Fruit fly (Drosophila melanogaster) whole organism, embryonic: Measurements from ENCODE around the gene mRpL19.

Source experiments
- Ada2b ChIP-seq: fragments of 200-800 bp; sonication (Bioruptor generic); IDR thresholded peaks from 2 replicates; pipeline ENCODE4 v1.3.6; 2022; ENCODE audit warnings: missing biosample characterization, missing genetic modification characterization
- Atf-2 ChIP-seq: fragments of 200-800 bp; sonication (Bioruptor generic); optimal IDR thresholded peaks from 2 replicates; lab custom pipeline; 2016; ENCODE audit warnings: missing biosample characterization, missing genetic modification characterization
- B-H2 ChIP-seq: fragments of 200-800 bp; sonication (Bioruptor generic); optimal IDR thresholded peaks from 2 replicates; lab custom pipeline; 2018; ENCODE audit warnings: missing biosample characterization, mild to moderate bottlenecking, missing genetic modification characterization
- CG10959 ChIP-seq: fragments of 200-800 bp; sonication (Bioruptor generic); IDR thresholded peaks from 2 replicates; pipeline ENCODE4 v1.3.6; 2022; ENCODE audit warnings: missing biosample characterization, missing genetic modification characterization
- CG11723 ChIP-seq: fragments of 200-800 bp; sonication (Bioruptor generic); optimal IDR thresholded peaks from 2 replicates; lab custom pipeline; 2017; ENCODE audit warnings: missing biosample characterization, mild to moderate bottlenecking, missing genetic modification characterization
- CG14667 ChIP-seq: fragments of 200-800 bp; sonication (Bioruptor generic); IDR thresholded peaks from 2 replicates; pipeline ENCODE4 v1.3.6; 2022; ENCODE audit warnings: missing biosample characterization, missing genetic modification characterization
- CG15073 ChIP-seq: fragments of 200-800 bp; sonication (Bioruptor generic); optimal IDR thresholded peaks from 2 replicates; lab custom pipeline; 2016; ENCODE audit warnings: missing biosample characterization, missing genetic modification characterization
- CG15601 ChIP-seq: fragments of 200-800 bp; sonication (Bioruptor generic); optimal IDR thresholded peaks from 3 replicates; lab custom pipeline; 2019; ENCODE audit warnings: missing biosample characterization, mild to moderate bottlenecking, missing genetic modification characterization, moderate library complexity
- CG17186 ChIP-seq: fragments of 200-800 bp; sonication (Bioruptor generic); optimal IDR thresholded peaks from 3 replicates; lab custom pipeline; 2017; ENCODE audit warnings: missing biosample characterization, missing genetic modification reagents, missing genetic modification characterization
- CG1792 ChIP-seq: fragments of 200-800 bp; sonication (Bioruptor generic); optimal IDR thresholded peaks from 2 replicates; lab custom pipeline; 2016; ENCODE audit warnings: missing biosample characterization, missing genetic modification characterization
- CG2129 ChIP-seq: fragments of 200-800 bp; sonication (Bioruptor generic); IDR thresholded peaks from 2 replicates; pipeline ENCODE4 v1.3.6; 2022; ENCODE audit warnings: missing biosample characterization, missing genetic modification characterization; ENCODE audit not compliant: partially characterized antibody
- CG2199 ChIP-seq: fragments of 200-800 bp; sonication (Bioruptor generic); IDR thresholded peaks from 3 replicates; pipeline ENCODE4 v1.3.6; 2022; ENCODE audit warnings: missing biosample characterization, missing genetic modification characterization
- CG34376 ChIP-seq: fragments of 200-800 bp; sonication (Bioruptor generic); optimal IDR thresholded peaks from 2 replicates; lab custom pipeline; 2018; ENCODE audit warnings: missing biosample characterization, mild to moderate bottlenecking, missing genetic modification characterization
- CG3838 ChIP-seq: fragments of 200-800 bp; sonication (Bioruptor generic); optimal IDR thresholded peaks from 3 replicates; lab custom pipeline; 2016; ENCODE audit warnings: missing biosample characterization, missing genetic modification characterization
- CG4730 ChIP-seq: fragments of 200-800 bp; sonication (Bioruptor generic); IDR thresholded peaks from 2 replicates; pipeline ENCODE4 v1.3.6; 2022; ENCODE audit warnings: missing biosample characterization, missing genetic modification characterization
- CG5953 ChIP-seq: fragments of 200-800 bp; sonication (Bioruptor generic); IDR thresholded peaks from 2 replicates; pipeline ENCODE4 v1.3.6; 2022; ENCODE audit warnings: missing biosample characterization, missing genetic modification characterization
- CG7786 ChIP-seq: fragments of 200-800 bp; sonication (Bioruptor generic); optimal IDR thresholded peaks from 2 replicates; lab custom pipeline; 2016; ENCODE audit warnings: missing biosample characterization, missing genetic modification characterization
- CG9437 ChIP-seq: fragments of 200-800 bp; sonication (Bioruptor generic); optimal IDR thresholded peaks from 2 replicates; lab custom pipeline; 2018; ENCODE audit warnings: missing biosample characterization, mild to moderate bottlenecking, missing genetic modification characterization
- CG9727 ChIP-seq: fragments of 200-800 bp; sonication (Bioruptor generic); optimal IDR thresholded peaks from 3 replicates; lab custom pipeline; 2017; ENCODE audit warnings: missing biosample characterization, mild to moderate bottlenecking, missing genetic modification characterization
- CoRest ChIP-seq: fragments of 200-800 bp; sonication (Bioruptor generic); optimal IDR thresholded peaks from 3 replicates; lab custom pipeline; 2018; ENCODE audit warnings: missing biosample characterization, mild to moderate bottlenecking, missing genetic modification characterization, moderate library complexity
- CrebB ChIP-seq: fragments of 200-800 bp; sonication (Bioruptor generic); optimal IDR thresholded peaks from 3 replicates; lab custom pipeline; 2018; ENCODE audit warnings: missing biosample characterization, mild to moderate bottlenecking, missing genetic modification characterization
- Gug ChIP-seq: fragments of 200-800 bp; sonication (Bioruptor generic); IDR thresholded peaks from 4 replicates; pipeline ENCODE4 v1.3.6; 2022; ENCODE audit warnings: missing biosample characterization, missing genetic modification characterization
- Hand ChIP-seq: fragments of 200-800 bp; sonication (Bioruptor generic); optimal IDR thresholded peaks from 2 replicates; lab custom pipeline; 2017; ENCODE audit warnings: mild to moderate bottlenecking, missing biosample characterization, missing genetic modification reagents, missing genetic modification characterization
- HmgD ChIP-seq: fragments of 200-800 bp; sonication (Bioruptor generic); optimal IDR thresholded peaks from 3 replicates; lab custom pipeline; 2016; ENCODE audit warnings: missing biosample characterization, missing genetic modification characterization
- HmgZ ChIP-seq: fragments of 200-800 bp; sonication (Bioruptor generic); optimal IDR thresholded peaks from 2 replicates; lab custom pipeline; 2018; ENCODE audit warnings: missing biosample characterization, mild to moderate bottlenecking, missing genetic modification characterization
- Hmx ChIP-seq: fragments of 200-800 bp; sonication (Bioruptor generic); optimal IDR thresholded peaks from 2 replicates; lab custom pipeline; 2016; ENCODE audit warnings: missing biosample characterization, missing genetic modification characterization
- Lpt ChIP-seq: fragments of >200 bp; optimal IDR thresholded peaks from 2 replicates; lab custom pipeline; 2018; ENCODE audit warnings: missing biosample characterization, missing genetic modification characterization
- NC2α ChIP-seq: fragments of 200-800 bp; sonication (Bioruptor generic); optimal IDR thresholded peaks from 2 replicates; lab custom pipeline; 2016; ENCODE audit warnings: missing biosample characterization, missing genetic modification characterization
- Sin3A ChIP-seq: fragments of >200 bp; optimal IDR thresholded peaks from 2 replicates; lab custom pipeline; 2018
- az2 ChIP-seq: fragments of 200-800 bp; sonication (Bioruptor generic); optimal IDR thresholded peaks from 3 replicates; lab custom pipeline; 2016; ENCODE audit warnings: missing biosample characterization, missing genetic modification characterization
- cad ChIP-seq: fragments of >200 bp; optimal IDR thresholded peaks from 2 replicates; lab custom pipeline; 2017; ENCODE audit warnings: missing biosample characterization, missing genetic modification characterization
- chif ChIP-seq, 2 experiments: fragments of 200-800 bp; sonication (Bioruptor generic); optimal IDR thresholded peaks; 3 replicates each; lab custom pipeline; 2016; ENCODE audit warnings: missing biosample characterization in 2 of 2, missing genetic modification characterization in 2 of 2
- chn ChIP-seq: fragments of 200-800 bp; sonication (Bioruptor generic); optimal IDR thresholded peaks from 2 replicates; lab custom pipeline; 2016; ENCODE audit warnings: missing biosample characterization, missing genetic modification characterization
- dati ChIP-seq: fragments of 200-800 bp; sonication (Bioruptor generic); IDR thresholded peaks from 2 replicates; pipeline ENCODE4 v1.3.6; 2022; ENCODE audit warnings: missing biosample characterization, missing genetic modification characterization
- dimm ChIP-seq: fragments of 200-800 bp; sonication (Bioruptor generic); IDR thresholded peaks from 2 replicates; pipeline ENCODE4 v1.3.6; 2022; ENCODE audit warnings: missing biosample characterization, missing genetic modification characterization
- emc ChIP-seq: fragments of 200-800 bp; sonication (Bioruptor generic); optimal IDR thresholded peaks from 2 replicates; lab custom pipeline; 2016; ENCODE audit warnings: missing biosample characterization, missing genetic modification characterization
- ems ChIP-seq: fragments of 200-800 bp; sonication (Bioruptor generic); optimal IDR thresholded peaks from 3 replicates; lab custom pipeline; 2016; ENCODE audit warnings: missing biosample characterization, missing genetic modification characterization
- fd64A ChIP-seq: fragments of 200-800 bp; sonication (Bioruptor generic); optimal IDR thresholded peaks from 3 replicates; lab custom pipeline; 2018; ENCODE audit warnings: missing biosample characterization, mild to moderate bottlenecking, missing genetic modification characterization
- fu2 ChIP-seq: fragments of 200-800 bp; sonication (Bioruptor generic); optimal IDR thresholded peaks from 2 replicates; lab custom pipeline; 2016; ENCODE audit warnings: missing biosample characterization, missing genetic modification characterization
- gcm ChIP-seq: fragments of 200-800 bp; sonication (Bioruptor generic); optimal IDR thresholded peaks from 2 replicates; lab custom pipeline; 2019; ENCODE audit warnings: missing biosample characterization, mild to moderate bottlenecking, missing genetic modification characterization, moderate library complexity
- hb ChIP-seq: fragments of 200-800 bp; sonication (Bioruptor generic); IDR thresholded peaks from 3 replicates; pipeline ENCODE4 v1.3.6; 2022; ENCODE audit warnings: missing biosample characterization, missing genetic modification characterization; ENCODE audit not compliant: partially characterized antibody
- hbn ChIP-seq: fragments of 200-800 bp; sonication (Bioruptor generic); IDR thresholded peaks from 2 replicates; pipeline ENCODE4 v1.3.6; 2022; ENCODE audit warnings: missing biosample characterization, missing genetic modification characterization; ENCODE audit not compliant: partially characterized antibody
- her ChIP-seq: fragments of 200-800 bp; sonication (Bioruptor generic); optimal IDR thresholded peaks from 2 replicates; lab custom pipeline; 2016; ENCODE audit warnings: missing biosample characterization, missing genetic modification characterization
- ind ChIP-seq: fragments of 200-800 bp; sonication (Bioruptor generic); optimal IDR thresholded peaks from 3 replicates; lab custom pipeline; 2016; ENCODE audit warnings: missing biosample characterization, missing genetic modification characterization
- jumu ChIP-seq: fragments of 200-800 bp; sonication (Bioruptor generic); optimal IDR thresholded peaks from 3 replicates; lab custom pipeline; 2016; ENCODE audit warnings: missing biosample characterization, missing genetic modification characterization
- lmd ChIP-seq: fragments of 200-800 bp; sonication (Bioruptor generic); IDR thresholded peaks from 2 replicates; pipeline ENCODE4 v1.3.6; 2022; ENCODE audit warnings: missing biosample characterization, missing genetic modification characterization
- nmo ChIP-seq: fragments of 200-800 bp; sonication (Bioruptor generic); optimal IDR thresholded peaks from 2 replicates; lab custom pipeline; 2018; ENCODE audit warnings: missing biosample characterization, mild to moderate bottlenecking, missing genetic modification characterization, moderate library complexity
- otp ChIP-seq: fragments of 200-800 bp; sonication (Bioruptor generic); IDR thresholded peaks from 3 replicates; pipeline ENCODE4, ENCODE4 v1.3.6; 2022; ENCODE audit warnings: missing biosample characterization, missing genetic modification characterization
- sima ChIP-seq: fragments of 200-800 bp; sonication (Bioruptor generic); optimal IDR thresholded peaks from 2 replicates; lab custom pipeline; 2016; ENCODE audit warnings: missing biosample characterization, missing genetic modification characterization
- sr ChIP-seq: fragments of 200-800 bp; sonication (Bioruptor generic); IDR thresholded peaks from 3 replicates; pipeline ENCODE4 v1.3.6; 2022; ENCODE audit warnings: missing biosample characterization, missing genetic modification characterization
- tio ChIP-seq: fragments of 200-800 bp; sonication (Bioruptor generic); optimal IDR thresholded peaks from 2 replicates; lab custom pipeline; 2017; ENCODE audit warnings: missing biosample characterization, missing genetic modification characterization, inconsistent platforms
- unpg ChIP-seq: fragments of 200-800 bp; sonication (Bioruptor generic); optimal IDR thresholded peaks from 3 replicates; lab custom pipeline; 2018; ENCODE audit warnings: missing biosample characterization, mild to moderate bottlenecking, missing genetic modification characterization, moderate library complexity
- z ChIP-seq: fragments of 200-800 bp; sonication (Bioruptor generic); IDR thresholded peaks from 3 replicates; pipeline ENCODE4 v1.3.6; 2022; ENCODE audit warnings: missing biosample characterization, missing genetic modification characterization

Gene mRpL19

dm6 chr3R:8652731-8653130 lies 21.2 kb upstream of the mRpL19 start, which contains the start of the genes Sys1 and Dhod (continued):
- TF ChIP-seq az2 (GFP tag; lab: Kevin White, UChicago), result peak; percentile 53
- no peak for TF ChIP-seq CG2199 (GFP tag; lab: Robert Waterston, UW)
- TF ChIP-seq CG11723 (GFP tag; lab: Kevin White, UChicago), result peak; percentile 24
- TF ChIP-seq CG4730 (GFP tag; lab: Robert Waterston, UW), result peak; percentile 53
- TF ChIP-seq emc, result peak; percentile 29
- TF ChIP-seq CG14667 (GFP tag; lab: Robert Waterston, UW), result peak; percentile 47
- TF ChIP-seq CG15601 (tag; lab: Kevin White, UChicago), result no peak
- TF ChIP-seq dati (GFP tag; lab: Robert Waterston, UW), result no peak
- peak; percentile 29 to 57 for TF ChIP-seq chif (GFP tag; optimal IDR thresholded peaks at IDR 0.05; lab: Kevin White, UChicago)
- no peak for TF ChIP-seq CrebB (tag; lab: Kevin White, UChicago)
- TF ChIP-seq ind (GFP tag; lab: Kevin White, UChicago), result peak; percentile 76
- no peak for TF ChIP-seq sr (GFP tag; lab: Robert Waterston, UW)
- peak; percentile 33 for TF ChIP-seq CG1792 (GFP tag; lab: Kevin White, UChicago)
- peak; percentile 50 for TF ChIP-seq CoRest (tag; lab: Kevin White, UChicago)
- no peak for TF ChIP-seq CG3838 (GFP tag; lab: Kevin White, UChicago)
- peak; percentile 58 for TF ChIP-seq nmo (GFP tag; lab: Kevin White, UChicago)
- TF ChIP-seq her, result peak; percentile 60
- no peak for TF ChIP-seq z (GFP tag; lab: Robert Waterston, UW)
- TF ChIP-seq Sin3A, result peak; percentile 45
- TF ChIP-seq CG15073 (GFP tag; lab: Kevin White, UChicago), result no peak
- peak; percentile 12 for TF ChIP-seq HmgD (GFP tag; lab: Kevin White, UChicago)
- TF ChIP-seq CG2129 (GFP tag; lab: Robert Waterston, UW), result peak; percentile 86
- TF ChIP-seq NC2α, result no peak
- no peak for TF ChIP-seq sima (GFP tag; lab: Kevin White, UChicago)
- no peak for TF ChIP-seq gcm (GFP tag; lab: Kevin White, UChicago)
- peak; percentile 54 for TF ChIP-seq B-H2 (GFP tag; lab: Kevin White, UChicago)
- peak; percentile 40 for TF ChIP-seq unpg
- peak; percentile 76 for TF ChIP-seq HmgZ (tag; lab: Kevin White, UChicago)
- peak; percentile 83 for TF ChIP-seq hb (GFP tag; lab: Robert Waterston, UW)
- TF ChIP-seq CG10959 (GFP tag; lab: Robert Waterston, UW), result no peak
- TF ChIP-seq otp (GFP tag; lab: Robert Waterston, UW), result peak; percentile 69; the same call in 2 of the 3 replicates
- no peak for TF ChIP-seq Lpt (GFP tag; lab: Kevin White, UChicago)
- peak; percentile 53 for TF ChIP-seq CG17186 (GFP tag; lab: Kevin White, UChicago)
- TF ChIP-seq lmd (GFP tag; lab: Robert Waterston, UW), result peak; percentile 68
- peak; percentile 81 for TF ChIP-seq Gug (GFP tag; lab: Robert Waterston, UW)
- TF ChIP-seq hbn, result peak; percentile 84
- TF ChIP-seq Atf-2, result peak; percentile 51
- TF ChIP-seq CG9727 (GFP tag; lab: Kevin White, UChicago), result peak; percentile 64
- peak; percentile 0 for TF ChIP-seq Hmx (GFP tag; lab: Kevin White, UChicago)
- peak; percentile 46 for TF ChIP-seq CG34376 (GFP tag; lab: Kevin White, UChicago)
- TF ChIP-seq Ada2b (GFP tag; lab: Robert Waterston, UW), result peak; percentile 68; the same call in 1 of the 2 replicates
- peak; percentile 77 for TF ChIP-seq jumu (GFP tag; lab: Kevin White, UChicago)
- no peak for TF ChIP-seq fd64A (GFP tag; lab: Kevin White, UChicago)
- TF ChIP-seq tio (GFP tag; lab: Kevin White, UChicago), result no peak
- no peak for TF ChIP-seq dimm (GFP tag; lab: Robert Waterston, UW)
- TF ChIP-seq fu2, result peak; percentile 63
- TF ChIP-seq Hand (GFP tag; lab: Kevin White, UChicago), result no peak
- TF ChIP-seq chn (GFP tag; lab: Kevin White, UChicago), result peak; percentile 56
- no peak for TF ChIP-seq cad (GFP tag; lab: Kevin White, UChicago)
- TF ChIP-seq CG9437, result peak; percentile 15
- peak; percentile 77 for TF ChIP-seq CG7786 (GFP tag; lab: Kevin White, UChicago)
- peak; percentile 82 for TF ChIP-seq ems (GFP tag; lab: Kevin White, UChicago)
- TF ChIP-seq CG5953 (GFP tag; lab: Robert Waterston, UW), result no peak
